Fruit fly (Drosophila melanogaster) whole organism, embryonic: ENCODE measurements around the gene Pex7.
A peak's percentile ranks its signal among the peaks of the same experiment; 100 is the strongest.

ENCODE experiments used
- CG10321 ChIP-seq: fragments of 200-800 bp; sonication (Bioruptor generic); IDR thresholded peaks from 2 replicates; pipeline ENCODE4 v1.3.6; 2022; ENCODE audit warnings: missing biosample characterization, missing genetic modification characterization
- CG12155 ChIP-seq: fragments of 200-800 bp; sonication (Bioruptor generic); optimal IDR thresholded peaks from 3 replicates; lab custom pipeline; 2016; ENCODE audit warnings: missing biosample characterization, missing genetic modification characterization
- CG1233 ChIP-seq: fragments of 200-800 bp; sonication (Bioruptor generic); optimal IDR thresholded peaks from 4 replicates; lab custom pipeline; 2018; ENCODE audit warnings: missing biosample characterization, mild to moderate bottlenecking, missing genetic modification characterization
- CG12769 ChIP-seq: fragments of 200-800 bp; sonication (Bioruptor generic); optimal IDR thresholded peaks from 2 replicates; lab custom pipeline; 2019; ENCODE audit warnings: missing biosample characterization, mild to moderate bottlenecking, missing genetic modification characterization, moderate library complexity
- CG1647 ChIP-seq: fragments of 200-800 bp; sonication (Bioruptor generic); optimal IDR thresholded peaks from 3 replicates; lab custom pipeline; 2016; ENCODE audit warnings: missing biosample characterization, missing genetic modification characterization
- CG17186 ChIP-seq: fragments of 200-800 bp; sonication (Bioruptor generic); optimal IDR thresholded peaks from 3 replicates; lab custom pipeline; 2017; ENCODE audit warnings: missing biosample characterization, missing genetic modification reagents, missing genetic modification characterization
- CG17385 ChIP-seq: fragments of 200-800 bp; sonication (Bioruptor generic); optimal IDR thresholded peaks from 3 replicates; lab custom pipeline; 2018; ENCODE audit warnings: missing biosample characterization, mild to moderate bottlenecking, missing genetic modification characterization
- CG34224 ChIP-seq: fragments of 200-800 bp; sonication (Bioruptor generic); IDR thresholded peaks from 3 replicates; pipeline ENCODE4 v1.3.6; 2022; ENCODE audit warnings: missing biosample characterization, missing genetic modification characterization; ENCODE audit not compliant: partially characterized antibody
- CG43689 ChIP-seq: fragments of 200-800 bp; sonication (Bioruptor generic); IDR thresholded peaks from 2 replicates; pipeline ENCODE4 v1.3.6; 2022; ENCODE audit warnings: missing biosample characterization, missing genetic modification characterization
- CG7786 ChIP-seq: fragments of 200-800 bp; sonication (Bioruptor generic); optimal IDR thresholded peaks from 2 replicates; lab custom pipeline; 2016; ENCODE audit warnings: missing biosample characterization, missing genetic modification characterization
- CG8089 ChIP-seq: fragments of 200-800 bp; sonication (Bioruptor generic); optimal IDR thresholded peaks from 3 replicates; lab custom pipeline; 2016; ENCODE audit warnings: missing biosample characterization, missing genetic modification characterization
- CG8359 ChIP-seq: fragments of 200-800 bp; sonication (Bioruptor generic); optimal IDR thresholded peaks from 2 replicates; lab custom pipeline; 2017; ENCODE audit warnings: missing biosample characterization, mild to moderate bottlenecking, missing genetic modification characterization, borderline replicate concordance
- CG9817 ChIP-seq: fragments of 200-800 bp; sonication (Bioruptor generic); optimal IDR thresholded peaks from 2 replicates; lab custom pipeline; 2018; ENCODE audit warnings: missing biosample characterization, mild to moderate bottlenecking, missing genetic modification characterization, moderate library complexity
- Deaf1 ChIP-seq: fragments of 200-800 bp; optimal IDR thresholded peaks from 3 replicates; lab custom pipeline; 2019; ENCODE audit warnings: missing biosample characterization, mild to moderate bottlenecking, missing genetic modification characterization, moderate library complexity
- Ets65A ChIP-seq: fragments of 200-800 bp; sonication (Bioruptor generic); peaks from one replicate; lab custom pipeline; 2016; ENCODE audit warnings: missing biosample characterization, missing genetic modification characterization
- Gug ChIP-seq: fragments of 200-800 bp; sonication (Bioruptor generic); IDR thresholded peaks from 4 replicates; pipeline ENCODE4 v1.3.6; 2022; ENCODE audit warnings: missing biosample characterization, missing genetic modification characterization
- HLHmδ ChIP-seq: fragments of 200-800 bp; sonication (Bioruptor generic); optimal IDR thresholded peaks from 2 replicates; lab custom pipeline; 2018; ENCODE audit warnings: missing biosample characterization, mild to moderate bottlenecking, missing genetic modification characterization, moderate library complexity
- Hmx ChIP-seq: fragments of 200-800 bp; sonication (Bioruptor generic); optimal IDR thresholded peaks from 2 replicates; lab custom pipeline; 2016; ENCODE audit warnings: missing biosample characterization, missing genetic modification characterization
- Jarid2 ChIP-seq: fragments of 200-800 bp; sonication (Bioruptor generic); optimal IDR thresholded peaks from 3 replicates; lab custom pipeline; 2017; ENCODE audit warnings: mild to moderate bottlenecking, missing biosample characterization, missing genetic modification reagents, missing genetic modification characterization
- Max ChIP-seq: fragments of 200-800 bp; sonication (Bioruptor generic); optimal IDR thresholded peaks from 2 replicates; lab custom pipeline; 2016; ENCODE audit warnings: missing biosample characterization, mild to moderate bottlenecking, missing genetic modification characterization
- PHDP ChIP-seq: fragments of 200-800 bp; sonication (Bioruptor generic); optimal IDR thresholded peaks from 3 replicates; lab custom pipeline; 2018; ENCODE audit warnings: missing biosample characterization, mild to moderate bottlenecking, missing genetic modification characterization, moderate library complexity
- Pdp1 ChIP-seq, 2 experiments: fragments of 200-800 bp; sonication (Bioruptor generic); optimal IDR thresholded peaks; 3 replicates each; lab custom pipeline; 2016; ENCODE audit warnings: missing biosample characterization in 2 of 2, missing genetic modification characterization in 2 of 2, mild to moderate bottlenecking in 1 of 2, moderate library complexity in 1 of 2
- Rx ChIP-seq: fragments of 200-800 bp; sonication (Bioruptor generic); IDR thresholded peaks from 2 replicates; pipeline ENCODE4 v1.3.6; 2022; ENCODE audit warnings: missing biosample characterization, missing genetic modification characterization
- aop ChIP-seq: fragments of 200-800 bp; sonication (Bioruptor generic); IDR thresholded peaks from 2 replicates; pipeline ENCODE4 v1.3.6; 2022; ENCODE audit warnings: missing biosample characterization, missing genetic modification characterization
- cato ChIP-seq: fragments of 200-800 bp; sonication (Bioruptor generic); optimal IDR thresholded peaks from 2 replicates; lab custom pipeline; 2016; ENCODE audit warnings: missing biosample characterization, missing genetic modification characterization, borderline replicate concordance
- danr ChIP-seq: fragments of 200-800 bp; sonication (Bioruptor generic); IDR thresholded peaks from 2 replicates; pipeline ENCODE4 v1.3.6; 2022; ENCODE audit warnings: missing biosample characterization, missing genetic modification characterization
- dmrt11E ChIP-seq: fragments of 200-800 bp; sonication (Bioruptor generic); optimal IDR thresholded peaks from 3 replicates; lab custom pipeline; 2018; ENCODE audit warnings: missing biosample characterization, mild to moderate bottlenecking, missing genetic modification characterization, moderate library complexity
- dysf ChIP-seq: fragments of 200-800 bp; sonication (Bioruptor generic); IDR thresholded peaks from 3 replicates; pipeline ENCODE4 v1.3.6; 2022; ENCODE audit warnings: missing biosample characterization, missing genetic modification characterization
- eyg ChIP-seq: fragments of 200-800 bp; sonication (Bioruptor generic); optimal IDR thresholded peaks from 3 replicates; lab custom pipeline; 2016; ENCODE audit warnings: missing biosample characterization, missing genetic modification characterization
- fd96Cb ChIP-seq: fragments of 200-800 bp; sonication (Bioruptor generic); optimal IDR thresholded peaks from 2 replicates; lab custom pipeline; 2018; ENCODE audit warnings: missing biosample characterization, mild to moderate bottlenecking, missing genetic modification characterization, moderate library complexity
- fru ChIP-seq: fragments of >200 bp; optimal IDR thresholded peaks from 2 replicates; lab custom pipeline; 2017
- fu2 ChIP-seq: fragments of 200-800 bp; sonication (Bioruptor generic); optimal IDR thresholded peaks from 2 replicates; lab custom pipeline; 2016; ENCODE audit warnings: missing biosample characterization, missing genetic modification characterization
- gfzf ChIP-seq: fragments of 200-800 bp; sonication (Bioruptor generic); optimal IDR thresholded peaks from 2 replicates; lab custom pipeline; 2016; ENCODE audit warnings: missing biosample characterization, mild to moderate bottlenecking, missing genetic modification characterization, moderate library complexity
- gro ChIP-seq: fragments of 200-800 bp; sonication (Bioruptor generic); optimal IDR thresholded peaks from 2 replicates; lab custom pipeline; 2016; ENCODE audit warnings: missing biosample characterization, missing genetic modification characterization
- gsb ChIP-seq: fragments of 200-800 bp; sonication (Bioruptor generic); IDR thresholded peaks from 2 replicates; pipeline ENCODE4 v1.3.6; 2022; ENCODE audit warnings: missing biosample characterization, missing genetic modification characterization
- gsb-n ChIP-seq: fragments of 200-800 bp; sonication (Bioruptor generic); optimal IDR thresholded peaks from 3 replicates; lab custom pipeline; 2018; ENCODE audit warnings: missing biosample characterization, mild to moderate bottlenecking, missing genetic modification characterization
- hth ChIP-seq: fragments of >200 bp; optimal IDR thresholded peaks from 2 replicates; lab custom pipeline; 2017; ENCODE audit warnings: inconsistent platforms
- nerfin-1 ChIP-seq: fragments of 200-800 bp; sonication (Bioruptor generic); optimal IDR thresholded peaks from 3 replicates; lab custom pipeline; 2019; ENCODE audit warnings: missing biosample characterization, mild to moderate bottlenecking, missing genetic modification characterization, moderate library complexity
- org-1 ChIP-seq: fragments of 200-800 bp; sonication (Bioruptor generic); optimal IDR thresholded peaks from 2 replicates; lab custom pipeline; 2017; ENCODE audit warnings: missing biosample characterization, missing genetic modification characterization
- peb ChIP-seq: fragments of 200-800 bp; sonication (Bioruptor generic); IDR thresholded peaks from 2 replicates; pipeline ENCODE4 v1.3.6; 2022; ENCODE audit warnings: missing biosample characterization, missing genetic modification characterization
- pfk ChIP-seq: fragments of 200-800 bp; sonication (Bioruptor generic); optimal IDR thresholded peaks from 2 replicates; lab custom pipeline; 2018; ENCODE audit warnings: missing biosample characterization, mild to moderate bottlenecking, missing genetic modification characterization, moderate library complexity
- pho ChIP-seq: fragments of 200-800 bp; sonication (Bioruptor generic); optimal IDR thresholded peaks from 2 replicates; lab custom pipeline; 2016; ENCODE audit warnings: missing biosample characterization, missing genetic modification characterization
- pita ChIP-seq: fragments of 200-800 bp; sonication (Bioruptor generic); optimal IDR thresholded peaks from 2 replicates; lab custom pipeline; 2017; ENCODE audit warnings: missing biosample characterization, mild to moderate bottlenecking, missing genetic modification characterization
- run ChIP-seq: fragments of 200-800 bp; sonication (Bioruptor generic); optimal IDR thresholded peaks from 3 replicates; lab custom pipeline; 2018; ENCODE audit warnings: missing biosample characterization, mild to moderate bottlenecking, missing genetic modification characterization
- scrt ChIP-seq: fragments of 200-800 bp; sonication (Bioruptor generic); optimal IDR thresholded peaks from 2 replicates; lab custom pipeline; 2018; ENCODE audit warnings: missing biosample characterization, mild to moderate bottlenecking, missing genetic modification characterization, moderate library complexity
- tap ChIP-seq: fragments of 200-800 bp; optimal IDR thresholded peaks from 3 replicates; lab custom pipeline; 2019; ENCODE audit warnings: missing biosample characterization, mild to moderate bottlenecking, missing genetic modification characterization, moderate library complexity
- unc-4 ChIP-seq: fragments of 200-800 bp; sonication (Bioruptor generic); IDR thresholded peaks from 2 replicates; pipeline ENCODE4 v1.3.6; 2022; ENCODE audit warnings: missing biosample characterization, missing genetic modification characterization; ENCODE audit not compliant: partially characterized antibody
- unpg ChIP-seq: fragments of 200-800 bp; sonication (Bioruptor generic); optimal IDR thresholded peaks from 3 replicates; lab custom pipeline; 2018; ENCODE audit warnings: missing biosample characterization, mild to moderate bottlenecking, missing genetic modification characterization, moderate library complexity
- vfl ChIP-seq: fragments of 200-800 bp; sonication (Bioruptor generic); optimal IDR thresholded peaks from 2 replicates; lab custom pipeline; 2016; ENCODE audit warnings: missing biosample characterization, missing genetic modification characterization
- vnd ChIP-seq: fragments of 200-800 bp; sonication (Bioruptor generic); IDR thresholded peaks from 3 replicates; pipeline ENCODE4 v1.3.6; 2022; ENCODE audit warnings: missing biosample characterization, missing genetic modification characterization; ENCODE audit not compliant: partially characterized antibody
- yki ChIP-seq: fragments of >200 bp; optimal IDR thresholded peaks from 3 replicates; lab custom pipeline; 2018

Gene Pex7

dm6 chr3L:8675545-8676084, 28.7 kb downstream of the Pex7 start, which contains the start of gene hry (continued):
- TF ChIP-seq Ets65A (GFP tag; lab: Kevin White, UChicago) (no peak), CG43689 (GFP tag; lab: Robert Waterston, UW) (no peak), vfl (peak; percentile 27), scrt (GFP tag; lab: Kevin White, UChicago) (peak; percentile 58), pho (GFP tag; lab: Kevin White, UChicago) (no peak), CG8089 (GFP tag; lab: Kevin White, UChicago) (no peak), dmrt11E (tag; lab: Kevin White, UChicago) (no peak), CG1233 (GFP tag; lab: Kevin White, UChicago) (no peak), Jarid2 (GFP tag; lab: Kevin White, UChicago) (peak; percentile 100), peb (GFP tag; lab: Robert Waterston, UW) (no peak), CG12155 (peak; percentile 22), yki (no peak), PHDP (peak; percentile 23), gsb (GFP tag; lab: Robert Waterston, UW) (no peak), unpg (GFP tag; lab: Kevin White, UChicago) (peak; percentile 20), danr (GFP tag; lab: Robert Waterston, UW) (no peak), fru (lab: Kevin White, UChicago) (no peak), CG34224 (GFP tag; lab: Robert Waterston, UW) (peak; percentile 28; the same call in 1 of the 3 replicates), CG8359 (GFP tag; lab: Kevin White, UChicago) (peak; percentile 88), hth (no peak), gsb-n (peak; percentile 50), nerfin-1 (no peak), vnd (GFP tag; lab: Robert Waterston, UW) (no peak), tap (tag; lab: Kevin White, UChicago) (peak; percentile 32), cato (GFP tag; lab: Kevin White, UChicago) (no peak), Max (GFP tag; lab: Kevin White, UChicago) (no peak), Gug (GFP tag; lab: Robert Waterston, UW) (no peak; the same call in 3 of the 4 replicates), pita (GFP tag; lab: Kevin White, UChicago) (no peak), eyg (GFP tag; lab: Kevin White, UChicago) (no peak), CG12769 (peak; percentile 74), run (tag; lab: Kevin White, UChicago) (no peak), CG17186 (GFP tag; lab: Kevin White, UChicago) (no peak), fd96Cb (tag; lab: Kevin White, UChicago) (no peak), gfzf (GFP tag; lab: Kevin White, UChicago) (no peak), Deaf1 (tag; lab: Kevin White, UChicago) (peak; percentile 100), gro (peak; percentile 32), CG9817 (tag; lab: Kevin White, UChicago) (no peak), CG17385 (GFP tag; lab: Kevin White, UChicago) (peak; percentile 49), CG7786 (GFP tag; lab: Kevin White, UChicago) (no peak), HLHmδ (peak; percentile 93), pfk (peak; percentile 4), CG1647 (GFP tag; lab: Kevin White, UChicago) (no peak), Hmx (GFP tag; lab: Kevin White, UChicago) (no peak), org-1 (GFP tag; lab: Kevin White, UChicago) (peak; percentile 14), dysf (0 out of 3 replicates have a peak, but pooled peaks have one; percentile 25), fu2 (GFP tag; lab: Kevin White, UChicago) (no peak), Pdp1 (GFP tag; optimal IDR thresholded peaks at IDR 0.05; lab: Kevin White, UChicago) (peak in 1 of 2 experiments; percentile 62), aop (GFP tag; lab: Robert Waterston, UW) (no peak; the same call in 1 of the 2 replicates), unc-4 (peak; percentile 34; the same call in 1 of the 2 replicates), CG10321 (GFP tag; lab: Robert Waterston, UW) (peak; percentile 20; the same call in 1 of the 2 replicates), Rx (no peak)
